Worm (Caenorhabditis elegans) whole organism, late embryonic: ENCODE measurements around the gene egl-17.

Experiments
- C08G9.2 ChIP-seq: sonication (generic microtip); optimal IDR thresholded peaks from 2 replicates; lab custom pipeline; 2016; ENCODE audit warnings: mild to moderate bottlenecking, missing genetic modification characterization, moderate library complexity, missing compliant biosample characterization
- C38D4.7 ChIP-seq: fragments of 200-800 bp; sonication (Bioruptor generic); optimal IDR thresholded peaks from 2 replicates; lab custom pipeline; 2018; ENCODE audit warnings: mild to moderate bottlenecking, missing genetic modification characterization, moderate library complexity, missing compliant biosample characterization
- K09A11.1 ChIP-seq: sonication (generic microtip); optimal IDR thresholded peaks from 2 replicates; lab custom pipeline; 2017; ENCODE audit warnings: antibody characterized with exemption, mild to moderate bottlenecking, missing genetic modification characterization, missing compliant biosample characterization; ENCODE audit not compliant: insufficient read depth
- Y22D7AL.16 ChIP-seq: sonication (generic microtip); optimal IDR thresholded peaks from 2 replicates; lab custom pipeline; 2016; ENCODE audit warnings: missing genetic modification characterization, missing compliant biosample characterization
- ceh-18 ChIP-seq: sonication (generic microtip); optimal IDR thresholded peaks from 2 replicates; lab custom pipeline; 2016; ENCODE audit warnings: missing genetic modification characterization, missing compliant biosample characterization
- ceh-2 ChIP-seq: sonication (generic microtip); optimal IDR thresholded peaks from 2 replicates; lab custom pipeline; 2016; ENCODE audit warnings: missing genotype, missing genetic modification characterization, missing compliant biosample characterization
- ceh-22 ChIP-seq: sonication (generic microtip); optimal IDR thresholded peaks from 2 replicates; lab custom pipeline; 2017; ENCODE audit warnings: missing biosample characterization, missing genetic modification characterization
- ceh-24 ChIP-seq: sonication (generic microtip); optimal IDR thresholded peaks from 2 replicates; lab custom pipeline; 2016; ENCODE audit warnings: mild to moderate bottlenecking, missing genetic modification characterization, missing compliant biosample characterization
- ceh-31 ChIP-seq: sonication (generic microtip); optimal IDR thresholded peaks from 2 replicates; lab custom pipeline; 2016; ENCODE audit warnings: missing genetic modification characterization, missing compliant biosample characterization
- ceh-34 ChIP-seq: sonication (generic microtip); optimal IDR thresholded peaks from 2 replicates; lab custom pipeline; 2016; ENCODE audit warnings: mild to moderate bottlenecking, missing genetic modification characterization, missing compliant biosample characterization
- ceh-48 ChIP-seq: sonication (generic microtip); optimal IDR thresholded peaks from 2 replicates; lab custom pipeline; 2016; ENCODE audit warnings: missing genetic modification characterization, inconsistent platforms, missing compliant biosample characterization
- dmd-4 ChIP-seq: sonication (generic microtip); optimal IDR thresholded peaks from 2 replicates; lab custom pipeline; 2016; ENCODE audit warnings: borderline replicate concordance, missing genetic modification characterization, missing compliant biosample characterization
- dve-1 ChIP-seq: sonication (generic microtip); optimal IDR thresholded peaks from 2 replicates; lab custom pipeline; 2017; ENCODE audit warnings: antibody characterized with exemption, mild to moderate bottlenecking, missing genetic modification characterization, missing compliant biosample characterization
- elt-4 ChIP-seq: sonication (generic microtip); optimal IDR thresholded peaks from 2 replicates; lab custom pipeline; 2016; ENCODE audit warnings: missing genetic modification characterization, missing compliant biosample characterization
- ets-4 ChIP-seq: sonication (generic microtip); optimal IDR thresholded peaks from 2 replicates; lab custom pipeline; 2016; ENCODE audit warnings: missing genetic modification characterization, missing compliant biosample characterization
- eyg-1 ChIP-seq: sonication (generic microtip); optimal IDR thresholded peaks from 2 replicates; lab custom pipeline; 2016; ENCODE audit warnings: missing genotype, missing genetic modification characterization, missing compliant biosample characterization
- fkh-6 ChIP-seq: sonication (generic microtip); optimal IDR thresholded peaks from 2 replicates; lab custom pipeline; 2016; ENCODE audit warnings: missing genetic modification characterization, missing compliant biosample characterization
- hlh-15 ChIP-seq: sonication (generic microtip); optimal IDR thresholded peaks from 2 replicates; lab custom pipeline; 2016; ENCODE audit warnings: missing genetic modification characterization, missing compliant biosample characterization
- hlh-30 ChIP-seq: sonication (generic microtip); optimal IDR thresholded peaks from 2 replicates; lab custom pipeline; 2017; ENCODE audit warnings: antibody characterized with exemption, missing genetic modification characterization, missing compliant biosample characterization; ENCODE audit not compliant: insufficient read depth
- hlh-6 ChIP-seq: sonication (generic microtip); optimal IDR thresholded peaks from 2 replicates; lab custom pipeline; 2016; ENCODE audit warnings: missing genotype, missing genetic modification characterization, missing compliant biosample characterization
- hlh-8 ChIP-seq: sonication (generic microtip); optimal IDR thresholded peaks from 2 replicates; lab custom pipeline; 2016; ENCODE audit warnings: missing genotype, missing genetic modification characterization, missing compliant biosample characterization
- lim-6 ChIP-seq: sonication (generic microtip); optimal IDR thresholded peaks from 2 replicates; lab custom pipeline; 2016; ENCODE audit warnings: missing genetic modification characterization, missing compliant biosample characterization
- madf-2 ChIP-seq: sonication (generic microtip); optimal IDR thresholded peaks from 2 replicates; lab custom pipeline; 2017; ENCODE audit warnings: missing genetic modification characterization, missing compliant biosample characterization
- mec-3 ChIP-seq: sonication (generic microtip); optimal IDR thresholded peaks from 2 replicates; lab custom pipeline; 2016; ENCODE audit warnings: borderline replicate concordance, missing genetic modification characterization, missing compliant biosample characterization
- nfya-1 ChIP-seq: sonication (generic microtip); optimal IDR thresholded peaks from 2 replicates; lab custom pipeline; 2017; ENCODE audit warnings: missing genetic modification characterization, mild to moderate bottlenecking, missing compliant biosample characterization, antibody characterized with exemption, moderate library complexity
- nhr-11 ChIP-seq: fragments of 150-350 bp; optimal IDR thresholded peaks from 2 replicates; lab custom pipeline; 2014; ENCODE audit warnings: missing biosample characterization, missing genetic modification characterization
- nhr-232 ChIP-seq: sonication (generic microtip); optimal IDR thresholded peaks from 2 replicates; lab custom pipeline; 2016; ENCODE audit warnings: missing genetic modification characterization, missing compliant biosample characterization
- pat-9 ChIP-seq: fragments of 200-800 bp; sonication (Bioruptor generic); optimal IDR thresholded peaks from 2 replicates; lab custom pipeline; 2018; ENCODE audit warnings: mild to moderate bottlenecking, missing genetic modification characterization, moderate library complexity, missing compliant biosample characterization
- pha-2 ChIP-seq: sonication (generic microtip); optimal IDR thresholded peaks from 2 replicates; lab custom pipeline; 2017; ENCODE audit warnings: mild to moderate bottlenecking, missing genetic modification characterization, missing compliant biosample characterization
- pha-4 ChIP-seq: fragments of 150-350 bp; optimal IDR thresholded peaks from 2 replicates; lab custom pipeline; 2018; ENCODE audit warnings: missing biosample characterization, missing genetic modification reagents, missing genetic modification characterization
- pros-1 ChIP-seq: fragments of 150-350 bp; optimal IDR thresholded peaks from 2 replicates; lab custom pipeline; 2014; ENCODE audit warnings: missing biosample characterization, missing genetic modification reagents, missing genetic modification characterization
- ref-2 ChIP-seq: sonication (generic microtip); optimal IDR thresholded peaks from 2 replicates; lab custom pipeline; 2016; ENCODE audit warnings: missing genetic modification characterization, missing compliant biosample characterization
- rnt-1 ChIP-seq: sonication (generic microtip); optimal IDR thresholded peaks from 2 replicates; lab custom pipeline; 2016; ENCODE audit warnings: missing genetic modification characterization, missing compliant biosample characterization
- sdc-2 ChIP-seq: sonication (generic microtip); optimal IDR thresholded peaks from 2 replicates; lab custom pipeline; 2016; ENCODE audit warnings: missing genotype, missing genetic modification characterization, missing compliant biosample characterization
- sox-2 ChIP-seq: fragments of 200-800 bp; sonication (Bioruptor generic); IDR thresholded peaks from 2 replicates; pipeline ENCODE4 v1.3.6; 2022; ENCODE audit warnings: missing genetic modification reagents, missing genetic modification characterization, missing compliant biosample characterization
- sox-4 ChIP-seq: sonication (generic microtip); optimal IDR thresholded peaks from 2 replicates; lab custom pipeline; 2017; ENCODE audit warnings: mild to moderate bottlenecking, missing genetic modification characterization, inconsistent platforms, missing compliant biosample characterization
- tbx-2 ChIP-seq: sonication (generic microtip); optimal IDR thresholded peaks from 2 replicates; lab custom pipeline; 2016; ENCODE audit warnings: missing genetic modification characterization, missing compliant biosample characterization
- tbx-7 ChIP-seq: sonication (generic microtip); optimal IDR thresholded peaks from 2 replicates; lab custom pipeline; 2016; ENCODE audit warnings: missing genotype, missing genetic modification characterization, missing compliant biosample characterization
- ttx-3 ChIP-seq: sonication (generic microtip); optimal IDR thresholded peaks from 2 replicates; lab custom pipeline; 2016; ENCODE audit warnings: missing genetic modification reagents, missing genetic modification characterization, missing compliant biosample characterization
- unc-42 ChIP-seq: sonication (generic microtip); optimal IDR thresholded peaks from 2 replicates; lab custom pipeline; 2016; ENCODE audit warnings: missing genotype, missing genetic modification characterization, missing compliant biosample characterization
- unc-55 ChIP-seq: sonication (generic microtip); optimal IDR thresholded peaks from 2 replicates; lab custom pipeline; 2017; ENCODE audit warnings: missing biosample characterization, missing genetic modification reagents, missing genetic modification characterization
- unc-86 ChIP-seq: sonication (generic microtip); optimal IDR thresholded peaks from 2 replicates; lab custom pipeline; 2016; ENCODE audit warnings: missing genetic modification characterization, missing compliant biosample characterization
- zip-5 ChIP-seq: sonication (generic microtip); optimal IDR thresholded peaks from 2 replicates; lab custom pipeline; 2016; ENCODE audit warnings: missing genetic modification characterization, missing compliant biosample characterization
- ztf-16 ChIP-seq: sonication (generic microtip); optimal IDR thresholded peaks from 2 replicates; lab custom pipeline; 2017; ENCODE audit warnings: missing genetic modification characterization, missing compliant biosample characterization

egl-17 gene

ce11 chrX:535728-536127 is 46.2 kb downstream of the egl-17 start, which contains the start of gene F28C10.3:
Gene F28C10.3 (minus strand): TSS chrX:535828.
- TF ChIP-seq sox-2 (GFP tag; lab: Robert Waterston, UW), result no peak
- TF ChIP-seq ceh-22 (tag; lab: Kevin White, UChicago), result no peak
- TF ChIP-seq dmd-4, result peak; percentile 11
- TF ChIP-seq hlh-15 (tag; lab: Kevin White, UChicago), result no peak
- TF ChIP-seq lim-6 (tag; lab: Kevin White, UChicago), result no peak
- no peak for TF ChIP-seq nhr-11 (tag; lab: Kevin White, UChicago)
- TF ChIP-seq elt-4, result no peak
- TF ChIP-seq K09A11.1, result no peak
- TF ChIP-seq madf-2 (tag; lab: Kevin White, UChicago), result no peak
- TF ChIP-seq zip-5 (tag; lab: Kevin White, UChicago), result no peak
- no peak for TF ChIP-seq eyg-1 (tag; lab: Kevin White, UChicago)
- TF ChIP-seq ets-4 (tag; lab: Kevin White, UChicago), result no peak
- TF ChIP-seq pat-9, result no peak
- no peak for TF ChIP-seq sox-4
- TF ChIP-seq sdc-2 (tag; lab: Kevin White, UChicago), result peak; percentile 73
- peak; percentile 91 for TF ChIP-seq unc-55 (GFP tag; lab: Kevin White, UChicago)
- TF ChIP-seq hlh-30 (tag; lab: Kevin White, UChicago), result peak; percentile 27
- no peak for TF ChIP-seq ttx-3 (tag; lab: Kevin White, UChicago)
- TF ChIP-seq tbx-2 (tag; lab: Kevin White, UChicago), result peak; percentile 71
- no peak for TF ChIP-seq ztf-16
- peak; percentile 41 for TF ChIP-seq C08G9.2 (tag; lab: Kevin White, UChicago)
- no peak for TF ChIP-seq unc-86 (tag; lab: Kevin White, UChicago)
- TF ChIP-seq ceh-31, result peak; percentile 83
- peak; percentile 48 for TF ChIP-seq ceh-34 (tag; lab: Kevin White, UChicago)
- peak; percentile 2 for TF ChIP-seq pros-1 (tag; lab: Kevin White, UChicago)
- peak; percentile 27 for TF ChIP-seq rnt-1
- no peak for TF ChIP-seq mec-3
- TF ChIP-seq hlh-8 (tag; lab: Kevin White, UChicago), result peak; percentile 5
- TF ChIP-seq ceh-24 (tag; lab: Kevin White, UChicago), result no peak
- TF ChIP-seq ref-2 (tag; lab: Kevin White, UChicago), result peak; percentile 66
- TF ChIP-seq hlh-6 (tag; lab: Kevin White, UChicago), result no peak
- TF ChIP-seq pha-2 (tag; lab: Kevin White, UChicago), result no peak
- peak; percentile 55 for TF ChIP-seq unc-42 (tag; lab: Kevin White, UChicago)
- TF ChIP-seq tbx-7 (tag; lab: Kevin White, UChicago), result no peak
- peak; percentile 58 for TF ChIP-seq ceh-18 (tag; lab: Kevin White, UChicago)
- peak; percentile 33 for TF ChIP-seq dve-1 (tag; lab: Kevin White, UChicago)
- TF ChIP-seq fkh-6 (tag; lab: Kevin White, UChicago), result no peak
- no peak for TF ChIP-seq ceh-48 (tag; lab: Kevin White, UChicago)
- TF ChIP-seq C38D4.7, result no peak
- TF ChIP-seq nhr-232 (tag; lab: Kevin White, UChicago), result no peak
- peak; percentile 81 for TF ChIP-seq nfya-1 (tag; lab: Kevin White, UChicago)
- TF ChIP-seq ceh-2 (tag; lab: Kevin White, UChicago), result no peak

DNA sequence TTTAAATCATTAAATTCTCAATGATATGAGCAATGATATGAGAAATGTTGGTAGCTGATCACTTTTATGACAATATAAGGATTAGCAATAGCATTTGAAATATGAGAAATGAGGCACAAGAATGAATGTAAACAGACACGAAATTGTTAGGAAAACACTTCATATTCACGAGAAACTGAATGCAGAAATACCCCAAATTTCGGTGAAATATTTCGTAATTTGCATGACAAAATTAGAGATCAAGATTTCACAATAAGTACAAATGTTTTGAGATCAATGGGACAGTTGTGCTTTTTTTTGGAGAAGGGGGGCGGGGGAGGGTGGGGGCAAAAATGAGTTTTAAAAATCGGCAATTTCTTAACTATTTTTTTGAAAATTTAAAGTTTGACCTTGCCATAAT is 46.9 kb downstream of the egl-17 start:
- TF ChIP-seq pha-4 (no peak), sox-2 (GFP tag; lab: Robert Waterston, UW) (no peak), ceh-48 (tag; lab: Kevin White, UChicago) (no peak), ceh-22 (tag; lab: Kevin White, UChicago) (no peak), hlh-15 (tag; lab: Kevin White, UChicago) (no peak), Y22D7AL.16 (tag; lab: Kevin White, UChicago) (no peak)
